Fruit fly (Drosophila melanogaster) whole organism: ENCODE results near the gene VhaAC39-2.

Experiments
- CG8478 ChIP-seq: fragments of >200 bp; optimal IDR thresholded peaks from 2 replicates; lab custom pipeline; 2018; ENCODE audit warnings: inconsistent platforms
- Dll ChIP-seq: fragments of >200 bp; optimal IDR thresholded peaks from 2 replicates; lab custom pipeline; 2017
- EcR ChIP-seq, 2 experiments: fragments of >200 bp; optimal IDR thresholded peaks; 2 replicates each; lab custom pipeline; 2017; ENCODE audit warnings: missing biosample characterization in 2 of 2, missing genetic modification characterization in 2 of 2, missing genetic modification reagents in 2 of 2
- pan ChIP-seq: fragments of >200 bp; optimal IDR thresholded peaks from 2 replicates; lab custom pipeline; 2017
- psq ChIP-seq: fragments of >200 bp; optimal IDR thresholded peaks from 2 replicates; lab custom pipeline; 2017
- usp ChIP-seq: fragments of >200 bp; optimal IDR thresholded peaks from 2 replicates; lab custom pipeline; 2017; ENCODE audit warnings: missing biosample characterization, missing genetic modification characterization, mixed read lengths

DNA sequence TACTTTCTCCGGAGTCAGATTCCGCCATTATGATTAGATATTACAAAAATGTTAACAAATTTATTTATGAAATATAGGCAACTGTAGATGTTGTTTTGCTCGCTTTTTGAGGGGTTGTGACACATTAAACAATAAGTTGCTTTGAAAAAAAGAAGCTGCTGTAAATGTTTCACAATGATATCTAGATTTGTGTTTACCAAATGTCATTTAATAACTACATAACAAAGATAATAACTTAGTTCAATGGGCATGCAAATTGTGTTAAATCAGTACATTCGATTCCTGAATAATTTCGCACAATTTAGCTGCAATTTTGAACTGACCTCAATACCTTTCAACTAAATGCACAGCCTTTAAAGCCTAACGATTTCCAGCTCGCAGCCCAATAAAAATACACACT, 44.8 kb upstream of the VhaAC39-2 start, which contains the start of gene fzo:
- TF ChIP-seq pan (lab: Kevin White, UChicago): no peak
- no peak for TF ChIP-seq EcR (GFP tag; optimal IDR thresholded peaks at IDR 0.05; lab: Kevin White, UChicago)
- TF ChIP-seq Dll (lab: Kevin White, UChicago): no peak
- TF ChIP-seq CG8478 (lab: Kevin White, UChicago): no peak
- TF ChIP-seq psq: no peak
- no peak for TF ChIP-seq usp
